Fruit fly (Drosophila melanogaster) whole organism, embryonic: ENCODE measurements around the gene Alms1a.

Experiments
- B-H2 ChIP-seq: fragments of 200-800 bp; sonication (Bioruptor generic); optimal IDR thresholded peaks from 2 replicates; lab custom pipeline; 2018; ENCODE audit warnings: missing biosample characterization, mild to moderate bottlenecking, missing genetic modification characterization
- CG10565 ChIP-seq: fragments of 200-800 bp; sonication (Bioruptor generic); optimal IDR thresholded peaks from 3 replicates; lab custom pipeline; 2016; ENCODE audit warnings: missing biosample characterization, mild to moderate bottlenecking, missing genetic modification characterization
- CG11093 ChIP-seq: fragments of 200-800 bp; sonication (Bioruptor generic); IDR thresholded peaks from 3 replicates; pipeline ENCODE4 v1.3.6; 2022; ENCODE audit warnings: missing biosample characterization, missing genetic modification characterization
- CG11247 ChIP-seq: fragments of 200-800 bp; sonication (Bioruptor generic); IDR thresholded peaks from 2 replicates; pipeline ENCODE4 v1.3.6; 2022; ENCODE audit warnings: missing biosample characterization, missing genetic modification characterization
- CG14050 ChIP-seq: fragments of 200-800 bp; sonication (Bioruptor generic); IDR thresholded peaks from 3 replicates; pipeline ENCODE4 v1.3.6; 2022; ENCODE audit warnings: missing biosample characterization, missing genetic modification characterization
- CG1529 ChIP-seq: fragments of 200-800 bp; sonication (Bioruptor generic); optimal IDR thresholded peaks from 3 replicates; lab custom pipeline; 2018; ENCODE audit warnings: missing biosample characterization, missing genetic modification characterization
- CG15696 ChIP-seq: fragments of 200-800 bp; sonication (Bioruptor generic); optimal IDR thresholded peaks from 2 replicates; lab custom pipeline; 2019; ENCODE audit warnings: missing biosample characterization, mild to moderate bottlenecking, missing genetic modification characterization, moderate library complexity
- CG1603 ChIP-seq: fragments of 200-800 bp; sonication (Bioruptor generic); optimal IDR thresholded peaks from 2 replicates; lab custom pipeline; 2019; ENCODE audit warnings: missing biosample characterization, mild to moderate bottlenecking, missing genetic modification characterization, moderate library complexity
- CG16779 ChIP-seq: fragments of 200-800 bp; sonication (Bioruptor generic); IDR thresholded peaks from 2 replicates; pipeline ENCODE4 v1.3.6; 2022; ENCODE audit warnings: missing biosample characterization, missing genetic modification characterization
- CG17186 ChIP-seq: fragments of 200-800 bp; sonication (Bioruptor generic); optimal IDR thresholded peaks from 3 replicates; lab custom pipeline; 2017; ENCODE audit warnings: missing biosample characterization, missing genetic modification reagents, missing genetic modification characterization
- CG17361 ChIP-seq: fragments of 200-800 bp; sonication (Bioruptor generic); IDR thresholded peaks from 3 replicates; pipeline ENCODE4 v1.3.6; 2022; ENCODE audit warnings: missing biosample characterization, missing genetic modification characterization
- CG17802 ChIP-seq: fragments of 200-800 bp; sonication (Bioruptor generic); optimal IDR thresholded peaks from 2 replicates; lab custom pipeline; 2018; ENCODE audit warnings: missing biosample characterization, mild to moderate bottlenecking, missing genetic modification characterization, moderate library complexity
- CG4820 ChIP-seq: fragments of 200-800 bp; sonication (Bioruptor generic); optimal IDR thresholded peaks from 3 replicates; lab custom pipeline; 2016; ENCODE audit warnings: missing biosample characterization, missing genetic modification characterization
- CG7963 ChIP-seq: fragments of 200-800 bp; sonication (Bioruptor generic); IDR thresholded peaks from 3 replicates; pipeline ENCODE4 v1.3.6; 2022; ENCODE audit warnings: missing biosample characterization, missing genetic modification characterization; ENCODE audit not compliant: partially characterized antibody
- CG9437 ChIP-seq: fragments of 200-800 bp; sonication (Bioruptor generic); optimal IDR thresholded peaks from 2 replicates; lab custom pipeline; 2018; ENCODE audit warnings: missing biosample characterization, mild to moderate bottlenecking, missing genetic modification characterization
- CG9727 ChIP-seq: fragments of 200-800 bp; sonication (Bioruptor generic); optimal IDR thresholded peaks from 3 replicates; lab custom pipeline; 2017; ENCODE audit warnings: missing biosample characterization, mild to moderate bottlenecking, missing genetic modification characterization
- CG9932 ChIP-seq: fragments of 200-800 bp; sonication (Bioruptor generic); IDR thresholded peaks from 2 replicates; pipeline ENCODE4 v1.3.6; 2022; ENCODE audit warnings: missing biosample characterization, missing genetic modification characterization
- Jarid2 ChIP-seq: fragments of 200-800 bp; sonication (Bioruptor generic); optimal IDR thresholded peaks from 3 replicates; lab custom pipeline; 2017; ENCODE audit warnings: mild to moderate bottlenecking, missing biosample characterization, missing genetic modification reagents, missing genetic modification characterization
- Med ChIP-seq: fragments of 200-800 bp; sonication (Bioruptor generic); peaks from one replicate; lab custom pipeline; 2016; ENCODE audit warnings: missing biosample characterization, missing genetic modification characterization, mild to moderate bottlenecking, inconsistent platforms, moderate library complexity
- NC2α ChIP-seq: fragments of 200-800 bp; sonication (Bioruptor generic); optimal IDR thresholded peaks from 2 replicates; lab custom pipeline; 2016; ENCODE audit warnings: missing biosample characterization, missing genetic modification characterization
- Neu2 ChIP-seq: fragments of 200-800 bp; sonication (Bioruptor generic); optimal IDR thresholded peaks from 3 replicates; lab custom pipeline; 2016; ENCODE audit warnings: missing biosample characterization, missing genetic modification characterization, borderline replicate concordance
- Optix ChIP-seq: fragments of 200-800 bp; sonication (Bioruptor generic); IDR thresholded peaks from 3 replicates; pipeline ENCODE4 v1.3.6; 2022; ENCODE audit warnings: missing biosample characterization, missing genetic modification characterization
- PHDP ChIP-seq: fragments of 200-800 bp; sonication (Bioruptor generic); optimal IDR thresholded peaks from 3 replicates; lab custom pipeline; 2018; ENCODE audit warnings: missing biosample characterization, mild to moderate bottlenecking, missing genetic modification characterization, moderate library complexity
- Stat92E ChIP-seq, 3 experiments: fragments of >200 bp in 2 of 3; fragments of 200-800 bp in 1 of 3; sonication (Bioruptor generic) in 1 of 3; optimal IDR thresholded peaks; 2 replicates each; lab custom pipeline; 2017 to 2019; ENCODE audit warnings: missing biosample characterization in 3 of 3, missing genetic modification characterization in 3 of 3, mild to moderate bottlenecking in 1 of 3, moderate library complexity in 1 of 3
- Taf1 ChIP-seq: fragments of 200-800 bp; sonication (Bioruptor generic); IDR thresholded peaks from 2 replicates; pipeline ENCODE4 v1.3.6; 2022; ENCODE audit warnings: missing biosample characterization, missing genetic modification characterization
- abd-A ChIP-seq: fragments of 200-800 bp; sonication (Bioruptor generic); optimal IDR thresholded peaks from 3 replicates; lab custom pipeline; 2019; ENCODE audit warnings: missing biosample characterization, mild to moderate bottlenecking, missing genetic modification characterization, moderate library complexity
- ara ChIP-seq: fragments of 200-800 bp; sonication (Bioruptor generic); IDR thresholded peaks from 2 replicates; pipeline ENCODE4 v1.3.6; 2022; ENCODE audit warnings: missing biosample characterization, missing genetic modification characterization
- ash1 ChIP-seq: fragments of 200-800 bp; sonication (Bioruptor generic); optimal IDR thresholded peaks from 2 replicates; lab custom pipeline; 2018; ENCODE audit warnings: missing biosample characterization, mild to moderate bottlenecking, missing genetic modification characterization
- bowl ChIP-seq: fragments of 200-800 bp; sonication (Bioruptor generic); IDR thresholded peaks from 2 replicates; pipeline ENCODE4 v1.3.6; 2022; ENCODE audit warnings: missing biosample characterization, missing genetic modification characterization
- bsh ChIP-seq, 2 experiments: fragments of 200-800 bp; sonication (Bioruptor generic); optimal IDR thresholded peaks; 2 replicates each; lab custom pipeline; 2017 to 2018; ENCODE audit warnings: mild to moderate bottlenecking in 2 of 2, missing biosample characterization in 2 of 2, missing genetic modification characterization in 2 of 2, moderate library complexity in 1 of 2
- cg ChIP-seq: fragments of 200-800 bp; sonication (Bioruptor generic); optimal IDR thresholded peaks from 3 replicates; lab custom pipeline; 2019; ENCODE audit warnings: missing biosample characterization, mild to moderate bottlenecking, missing genetic modification characterization, moderate library complexity
- cwo ChIP-seq: fragments of 200-800 bp; sonication (Bioruptor generic); optimal IDR thresholded peaks from 3 replicates; lab custom pipeline; 2017; ENCODE audit warnings: missing biosample characterization, missing genetic modification characterization, mild to moderate bottlenecking, moderate library complexity, missing genetic modification reagents
- fd3F ChIP-seq: fragments of 200-800 bp; sonication (Bioruptor generic); optimal IDR thresholded peaks from 2 replicates; lab custom pipeline; 2018; ENCODE audit warnings: missing biosample characterization, mild to moderate bottlenecking, missing genetic modification characterization, moderate library complexity
- gfzf ChIP-seq: fragments of 200-800 bp; sonication (Bioruptor generic); optimal IDR thresholded peaks from 2 replicates; lab custom pipeline; 2016; ENCODE audit warnings: missing biosample characterization, mild to moderate bottlenecking, missing genetic modification characterization, moderate library complexity
- lab ChIP-seq: fragments of 200-800 bp; sonication (Bioruptor generic); optimal IDR thresholded peaks from 3 replicates; lab custom pipeline; 2017; ENCODE audit warnings: missing biosample characterization, missing genetic modification characterization, mild to moderate bottlenecking, moderate library complexity, missing genetic modification reagents
- lilli ChIP-seq: fragments of 200-800 bp; sonication (Bioruptor generic); optimal IDR thresholded peaks from 3 replicates; lab custom pipeline; 2016; ENCODE audit warnings: missing biosample characterization, missing genetic modification characterization
- lmd ChIP-seq: fragments of 200-800 bp; sonication (Bioruptor generic); IDR thresholded peaks from 2 replicates; pipeline ENCODE4 v1.3.6; 2022; ENCODE audit warnings: missing biosample characterization, missing genetic modification characterization
- lov ChIP-seq, 2 experiments: fragments of 200-800 bp in 1 of 2; fragments of >200 bp in 1 of 2; sonication (Bioruptor generic) in 1 of 2; IDR thresholded peaks in 1 of 2; optimal IDR thresholded peaks in 1 of 2; 2 replicates in 1 of 2; 3 replicates in 1 of 2; pipeline versions ENCODE4 v1.3.6 to Lab custom; 2017 to 2022; ENCODE audit warnings: missing biosample characterization in 1 of 2, missing genetic modification characterization in 1 of 2
- maf-S ChIP-seq: fragments of 200-800 bp; sonication (Bioruptor generic); optimal IDR thresholded peaks from 2 replicates; lab custom pipeline; 2016; ENCODE audit warnings: missing biosample characterization, missing genetic modification characterization
- onecut ChIP-seq: fragments of 200-800 bp; sonication (Bioruptor generic); IDR thresholded peaks from 2 replicates; pipeline ENCODE4 v1.3.6; 2022; ENCODE audit warnings: missing biosample characterization, missing genetic modification characterization
- pb ChIP-seq: fragments of 200-800 bp; sonication (Bioruptor generic); optimal IDR thresholded peaks from 3 replicates; lab custom pipeline; 2016; ENCODE audit warnings: missing biosample characterization, missing genetic modification characterization
- peb ChIP-seq: fragments of 200-800 bp; sonication (Bioruptor generic); IDR thresholded peaks from 2 replicates; pipeline ENCODE4 v1.3.6; 2022; ENCODE audit warnings: missing biosample characterization, missing genetic modification characterization
- sc ChIP-seq, 3 experiments: fragments of >200 bp in 2 of 3; fragments of 200-800 bp in 1 of 3; sonication (Bioruptor generic) in 1 of 3; optimal IDR thresholded peaks; 2 replicates in 2 of 3; 3 replicates in 1 of 3; lab custom pipeline; 2017; ENCODE audit warnings: mild to moderate bottlenecking in 1 of 3, missing biosample characterization in 1 of 3, missing genetic modification characterization in 1 of 3, missing genetic modification reagents in 1 of 3
- sim ChIP-seq: fragments of 200-800 bp; sonication (Bioruptor generic); IDR thresholded peaks from 2 replicates; pipeline ENCODE4 v1.3.6; 2022; ENCODE audit warnings: missing biosample characterization, missing genetic modification characterization
- sima ChIP-seq: fragments of 200-800 bp; sonication (Bioruptor generic); optimal IDR thresholded peaks from 2 replicates; lab custom pipeline; 2016; ENCODE audit warnings: missing biosample characterization, missing genetic modification characterization
- tna ChIP-seq: fragments of 200-800 bp; sonication (Bioruptor generic); IDR thresholded peaks from 2 replicates; pipeline ENCODE4 v1.3.6; 2022; ENCODE audit warnings: missing biosample characterization, missing genetic modification characterization; ENCODE audit not compliant: partially characterized antibody
- tup ChIP-seq: fragments of 200-800 bp; sonication (Bioruptor generic); optimal IDR thresholded peaks from 2 replicates; lab custom pipeline; 2016; ENCODE audit warnings: missing biosample characterization, mild to moderate bottlenecking, missing genetic modification characterization, moderate library complexity

Alms1a gene

DNA sequence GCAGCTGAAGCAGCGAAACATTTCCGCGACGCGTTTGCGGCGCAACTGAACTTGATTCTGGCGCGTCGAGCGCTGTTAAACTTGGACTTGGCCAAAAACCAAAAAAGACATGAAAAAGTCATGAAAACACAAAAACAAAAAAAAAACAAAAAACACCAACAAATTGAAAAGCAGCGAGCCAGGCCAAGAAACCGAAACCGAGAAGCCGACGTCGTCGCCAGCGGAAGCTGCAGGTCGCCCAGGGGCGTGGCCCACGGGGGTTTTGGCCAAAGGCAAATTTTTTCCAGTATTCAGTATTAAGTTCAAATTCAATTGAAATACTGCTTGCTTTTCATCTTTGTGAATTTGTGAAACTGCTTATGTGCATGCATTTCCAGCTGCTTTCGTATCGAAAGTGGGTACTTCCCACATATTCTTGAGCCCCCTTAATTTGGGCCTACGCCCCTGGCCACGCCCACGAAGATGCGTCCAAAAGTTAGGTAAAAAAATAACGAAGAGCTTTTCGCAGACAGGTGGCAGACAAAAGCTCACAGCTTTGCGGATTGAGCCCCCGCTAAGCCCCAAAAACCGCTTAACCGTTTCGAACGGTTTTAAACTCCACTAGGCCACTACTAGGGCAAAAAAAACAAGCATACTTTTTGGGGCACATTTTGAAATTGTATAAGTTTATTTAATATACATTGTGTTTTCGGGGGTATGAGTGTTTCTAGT, 31.0 kb upstream of the Alms1a start, which contains the start of gene CG3009 (continued):
- TF ChIP-seq CG7963 (GFP tag; lab: Robert Waterston, UW) (no peak), Med (GFP tag; lab: Kevin White, UChicago) (peak; percentile 100), CG11247 (GFP tag; lab: Robert Waterston, UW) (peak; percentile 97), CG1603 (tag; lab: Kevin White, UChicago) (peak; percentile 96), bowl (GFP tag; lab: Robert Waterston, UW) (peak; percentile 92), lmd (GFP tag; lab: Robert Waterston, UW) (peak; percentile 99), maf-S (peak; percentile 97), sim (peak; percentile 90), cg (peak; percentile 27), Jarid2 (GFP tag; lab: Kevin White, UChicago) (peak; percentile 88), sima (GFP tag; lab: Kevin White, UChicago) (peak; percentile 92), PHDP (peak; percentile 98), NC2α (GFP tag; lab: Kevin White, UChicago) (peak; percentile 92), CG17361 (GFP tag; lab: Robert Waterston, UW) (peak; percentile 96), CG17802 (tag; lab: Kevin White, UChicago) (peak; percentile 84), sc (optimal IDR thresholded peaks at IDR 0.05; lab: Kevin White, UChicago) (no peak), sc (GFP tag; optimal IDR thresholded peaks at IDR 0.05; lab: Kevin White, UChicago) (peak; percentile 89), tna (no peak), CG1529 (GFP tag; lab: Kevin White, UChicago) (peak; percentile 94), Taf1 (GFP tag; lab: Robert Waterston, UW) (peak; percentile 95), CG17186 (GFP tag; lab: Kevin White, UChicago) (peak; percentile 83), cwo (GFP tag; lab: Kevin White, UChicago) (peak; percentile 96), CG9437 (GFP tag; lab: Kevin White, UChicago) (peak; percentile 88), CG15696 (tag; lab: Kevin White, UChicago) (peak; percentile 79), CG4820 (GFP tag; lab: Kevin White, UChicago) (peak; percentile 94), lilli (GFP tag; lab: Kevin White, UChicago) (peak; percentile 99), CG11093 (peak; percentile 95), Stat92E (GFP tag; optimal IDR thresholded peaks at IDR 0.05; lab: Kevin White, UChicago) (peak in 1 of 3 experiments; percentile 51), peb (peak; percentile 98), fd3F (GFP tag; lab: Kevin White, UChicago) (peak; percentile 96), gfzf (GFP tag; lab: Kevin White, UChicago) (peak; percentile 44), CG9727 (peak; percentile 95), lov (optimal IDR thresholded peaks at IDR 0.05; lab: Kevin White, UChicago) (no peak), lov (GFP tag; IDR thresholded peaks at IDR 0.05; lab: Robert Waterston, UW) (peak; percentile 93), abd-A (peak; percentile 85), bsh (GFP tag; optimal IDR thresholded peaks at IDR 0.05; lab: Kevin White, UChicago) (peak; percentile 94 to 95), lab (GFP tag; lab: Kevin White, UChicago) (peak; percentile 99), pb (GFP tag; lab: Kevin White, UChicago) (peak; percentile 98), CG14050 (GFP tag; lab: Robert Waterston, UW) (peak; percentile 96), CG16779 (GFP tag; lab: Robert Waterston, UW) (peak; percentile 95), ash1 (GFP tag; lab: Kevin White, UChicago) (peak; percentile 77), CG9932 (GFP tag; lab: Robert Waterston, UW) (peak; percentile 99), Optix (GFP tag; lab: Robert Waterston, UW) (peak; percentile 98), B-H2 (peak; percentile 97), CG10565 (GFP tag; lab: Kevin White, UChicago) (peak; percentile 80), ara (GFP tag; lab: Robert Waterston, UW) (peak; percentile 94), Neu2 (GFP tag; lab: Kevin White, UChicago) (peak; percentile 88), onecut (GFP tag; lab: Robert Waterston, UW) (peak; percentile 93), tup (GFP tag; lab: Kevin White, UChicago) (peak; percentile 95)
